Fruit fly (Drosophila melanogaster) whole organism, embryonic: ENCODE data around the gene MSAmiP.

Source experiments
- Ada2b ChIP-seq: fragments of 200-800 bp; sonication (Bioruptor generic); IDR thresholded peaks from 2 replicates; pipeline ENCODE4 v1.3.6; 2022; ENCODE audit warnings: missing biosample characterization, missing genetic modification characterization
- C15 ChIP-seq: fragments of 200-800 bp; sonication (Bioruptor generic); IDR thresholded peaks from 3 replicates; pipeline ENCODE4 v1.3.6; 2022; ENCODE audit warnings: missing biosample characterization, missing genetic modification characterization
- CG10431 ChIP-seq: fragments of 200-800 bp; sonication (Bioruptor generic); optimal IDR thresholded peaks from 3 replicates; lab custom pipeline; 2018; ENCODE audit warnings: missing biosample characterization, mild to moderate bottlenecking, missing genetic modification characterization
- CG11560 ChIP-seq: fragments of 200-800 bp; sonication (Bioruptor generic); IDR thresholded peaks from 3 replicates; pipeline ENCODE4 v1.3.6; 2022; ENCODE audit warnings: missing biosample characterization, missing genetic modification characterization
- CG13123 ChIP-seq: fragments of 200-800 bp; sonication (Bioruptor generic); optimal IDR thresholded peaks from 2 replicates; lab custom pipeline; 2016; ENCODE audit warnings: missing biosample characterization, missing genetic modification characterization
- CG14860 ChIP-seq: fragments of 200-800 bp; sonication (Bioruptor generic); IDR thresholded peaks from 3 replicates; pipeline ENCODE4 v1.3.6; 2022; ENCODE audit warnings: missing biosample characterization, missing genetic modification characterization; ENCODE audit not compliant: partially characterized antibody
- CG1603 ChIP-seq: fragments of 200-800 bp; sonication (Bioruptor generic); optimal IDR thresholded peaks from 2 replicates; lab custom pipeline; 2019; ENCODE audit warnings: missing biosample characterization, mild to moderate bottlenecking, missing genetic modification characterization, moderate library complexity
- CG17186 ChIP-seq: fragments of 200-800 bp; sonication (Bioruptor generic); optimal IDR thresholded peaks from 3 replicates; lab custom pipeline; 2017; ENCODE audit warnings: missing biosample characterization, missing genetic modification reagents, missing genetic modification characterization
- CG17328 ChIP-seq: fragments of 200-800 bp; sonication (Bioruptor generic); IDR thresholded peaks from 2 replicates; pipeline ENCODE4 v1.3.6; 2022; ENCODE audit warnings: missing biosample characterization, missing genetic modification characterization
- CG30431 ChIP-seq: fragments of 200-800 bp; sonication (Bioruptor generic); optimal IDR thresholded peaks from 2 replicates; lab custom pipeline; 2017; ENCODE audit warnings: missing biosample characterization, missing genetic modification characterization
- CG4854 ChIP-seq: fragments of 200-800 bp; sonication (Bioruptor generic); optimal IDR thresholded peaks from 2 replicates; lab custom pipeline; 2016; ENCODE audit warnings: missing biosample characterization, missing genetic modification characterization, inconsistent platforms
- CG6689 ChIP-seq: fragments of 200-800 bp; sonication (Bioruptor generic); IDR thresholded peaks from 2 replicates; pipeline ENCODE4 v1.3.6; 2022; ENCODE audit warnings: missing biosample characterization, missing genetic modification characterization
- CG9932 ChIP-seq: fragments of 200-800 bp; sonication (Bioruptor generic); IDR thresholded peaks from 2 replicates; pipeline ENCODE4 v1.3.6; 2022; ENCODE audit warnings: missing biosample characterization, missing genetic modification characterization
- D19A ChIP-seq: fragments of 200-800 bp; optimal IDR thresholded peaks from 3 replicates; lab custom pipeline; 2019; ENCODE audit warnings: missing biosample characterization, mild to moderate bottlenecking, missing genetic modification characterization, moderate library complexity
- Dbx ChIP-seq: fragments of 200-800 bp; sonication (Bioruptor generic); IDR thresholded peaks from 3 replicates; pipeline ENCODE4 v1.3.6; 2022; ENCODE audit warnings: missing biosample characterization, missing genetic modification characterization
- Ets65A ChIP-seq: fragments of 200-800 bp; sonication (Bioruptor generic); peaks from one replicate; lab custom pipeline; 2016; ENCODE audit warnings: missing biosample characterization, missing genetic modification characterization
- Fer2 ChIP-seq: fragments of 200-800 bp; sonication (Bioruptor generic); optimal IDR thresholded peaks from 2 replicates; lab custom pipeline; 2018; ENCODE audit warnings: missing biosample characterization, mild to moderate bottlenecking, missing genetic modification characterization, moderate library complexity
- Hsf ChIP-seq: fragments of 200-800 bp; sonication (Bioruptor generic); optimal IDR thresholded peaks from 3 replicates; lab custom pipeline; 2016; ENCODE audit warnings: missing biosample characterization, missing genetic modification characterization
- Mad ChIP-seq: fragments of 200-800 bp; sonication (Bioruptor generic); optimal IDR thresholded peaks from 2 replicates; lab custom pipeline; 2016; ENCODE audit warnings: missing biosample characterization, missing genetic modification characterization
- Med ChIP-seq: fragments of 200-800 bp; sonication (Bioruptor generic); peaks from one replicate; lab custom pipeline; 2016; ENCODE audit warnings: missing biosample characterization, missing genetic modification characterization, mild to moderate bottlenecking, inconsistent platforms, moderate library complexity
- Mes4 ChIP-seq: fragments of 200-800 bp; sonication (Bioruptor generic); optimal IDR thresholded peaks from 2 replicates; lab custom pipeline; 2016; ENCODE audit warnings: missing biosample characterization, missing genetic modification characterization
- Mrtf ChIP-seq: fragments of 200-800 bp; sonication (Bioruptor generic); IDR thresholded peaks from 3 replicates; pipeline ENCODE4 v1.3.6; 2022; ENCODE audit warnings: missing biosample characterization, missing genetic modification characterization
- NFAT ChIP-seq: fragments of 200-800 bp; sonication (Bioruptor generic); IDR thresholded peaks from 2 replicates; pipeline ENCODE4 v1.3.6; 2022; ENCODE audit warnings: missing biosample characterization, missing genetic modification characterization
- Nf-YA ChIP-seq: fragments of 200-800 bp; sonication (Bioruptor generic); IDR thresholded peaks from 2 replicates; pipeline ENCODE4 v1.3.6; 2022; ENCODE audit warnings: missing biosample characterization, missing genetic modification characterization
- Nf-YB ChIP-seq: fragments of 200-800 bp; sonication (Bioruptor generic); optimal IDR thresholded peaks from 3 replicates; lab custom pipeline; 2019; ENCODE audit warnings: missing biosample characterization, mild to moderate bottlenecking, missing genetic modification characterization, moderate library complexity
- NfI ChIP-seq: fragments of 200-800 bp; sonication (Bioruptor generic); optimal IDR thresholded peaks from 3 replicates; lab custom pipeline; 2018; ENCODE audit warnings: missing biosample characterization, mild to moderate bottlenecking, missing genetic modification characterization, moderate library complexity
- Opbp ChIP-seq: fragments of 200-800 bp; sonication (Bioruptor generic); IDR thresholded peaks from 3 replicates; pipeline ENCODE4 v1.3.6; 2022; ENCODE audit warnings: missing biosample characterization, missing genetic modification characterization; ENCODE audit not compliant: partially characterized antibody
- Optix ChIP-seq: fragments of 200-800 bp; sonication (Bioruptor generic); IDR thresholded peaks from 3 replicates; pipeline ENCODE4 v1.3.6; 2022; ENCODE audit warnings: missing biosample characterization, missing genetic modification characterization
- Rfx ChIP-seq: fragments of 200-800 bp; sonication (Bioruptor generic); IDR thresholded peaks from 2 replicates; pipeline ENCODE4 v1.3.6; 2022; ENCODE audit warnings: missing biosample characterization, missing genetic modification characterization
- Xrp1 ChIP-seq: fragments of 200-800 bp; sonication (Bioruptor generic); IDR thresholded peaks from 2 replicates; pipeline ENCODE4 v1.3.6; 2022; ENCODE audit warnings: missing biosample characterization, missing genetic modification characterization
- abd-A ChIP-seq: fragments of 200-800 bp; sonication (Bioruptor generic); optimal IDR thresholded peaks from 3 replicates; lab custom pipeline; 2019; ENCODE audit warnings: missing biosample characterization, mild to moderate bottlenecking, missing genetic modification characterization, moderate library complexity
- ase ChIP-seq: fragments of 200-800 bp; sonication (Bioruptor generic); IDR thresholded peaks from 3 replicates; pipeline ENCODE4 v1.3.6; 2022; ENCODE audit warnings: missing biosample characterization, missing genetic modification characterization
- bowl ChIP-seq: fragments of 200-800 bp; sonication (Bioruptor generic); IDR thresholded peaks from 2 replicates; pipeline ENCODE4 v1.3.6; 2022; ENCODE audit warnings: missing biosample characterization, missing genetic modification characterization
- ci ChIP-seq: fragments of 200-800 bp; sonication (Bioruptor generic); IDR thresholded peaks from 3 replicates; pipeline ENCODE4 v1.3.6; 2022; ENCODE audit warnings: missing biosample characterization, missing genetic modification characterization
- danr ChIP-seq: fragments of 200-800 bp; sonication (Bioruptor generic); IDR thresholded peaks from 2 replicates; pipeline ENCODE4 v1.3.6; 2022; ENCODE audit warnings: missing biosample characterization, missing genetic modification characterization
- en ChIP-seq: fragments of 200-800 bp; sonication (Bioruptor generic); optimal IDR thresholded peaks from 2 replicates; lab custom pipeline; 2016; ENCODE audit warnings: missing biosample characterization, missing genetic modification characterization
- eve ChIP-seq, 2 experiments: fragments of >200 bp; optimal IDR thresholded peaks; 2 replicates each; lab custom pipeline; 2017; ENCODE audit warnings: missing biosample characterization in 2 of 2, missing genetic modification characterization in 2 of 2
- exex ChIP-seq: fragments of 200-800 bp; sonication (Bioruptor generic); optimal IDR thresholded peaks from 4 replicates; lab custom pipeline; 2018; ENCODE audit warnings: missing biosample characterization, mild to moderate bottlenecking, missing genetic modification characterization, moderate library complexity
- grn ChIP-seq: fragments of 200-800 bp; sonication (Bioruptor generic); optimal IDR thresholded peaks from 3 replicates; lab custom pipeline; 2017; ENCODE audit warnings: missing biosample characterization, missing genetic modification characterization
- jigr1 ChIP-seq: fragments of 200-800 bp; sonication (Bioruptor generic); IDR thresholded peaks from 3 replicates; pipeline ENCODE4 v1.3.6; 2022; ENCODE audit warnings: missing biosample characterization, missing genetic modification characterization
- lov ChIP-seq, 2 experiments: fragments of 200-800 bp in 1 of 2; fragments of >200 bp in 1 of 2; sonication (Bioruptor generic) in 1 of 2; IDR thresholded peaks in 1 of 2; optimal IDR thresholded peaks in 1 of 2; 2 replicates in 1 of 2; 3 replicates in 1 of 2; pipeline versions ENCODE4 v1.3.6 to Lab custom; 2017 to 2022; ENCODE audit warnings: missing biosample characterization in 1 of 2, missing genetic modification characterization in 1 of 2
- luna ChIP-seq: fragments of 200-800 bp; sonication (Bioruptor generic); optimal IDR thresholded peaks from 2 replicates; lab custom pipeline; 2016; ENCODE audit warnings: missing biosample characterization, missing genetic modification characterization
- onecut ChIP-seq: fragments of 200-800 bp; sonication (Bioruptor generic); IDR thresholded peaks from 2 replicates; pipeline ENCODE4 v1.3.6; 2022; ENCODE audit warnings: missing biosample characterization, missing genetic modification characterization
- otp ChIP-seq: fragments of 200-800 bp; sonication (Bioruptor generic); IDR thresholded peaks from 3 replicates; pipeline ENCODE4, ENCODE4 v1.3.6; 2022; ENCODE audit warnings: missing biosample characterization, missing genetic modification characterization
- p53 ChIP-seq: fragments of 200-800 bp; sonication (Bioruptor generic); optimal IDR thresholded peaks from 2 replicates; lab custom pipeline; 2016; ENCODE audit warnings: missing biosample characterization, missing genetic modification characterization
- pfk ChIP-seq: fragments of 200-800 bp; sonication (Bioruptor generic); optimal IDR thresholded peaks from 2 replicates; lab custom pipeline; 2018; ENCODE audit warnings: missing biosample characterization, mild to moderate bottlenecking, missing genetic modification characterization, moderate library complexity
- slou ChIP-seq: fragments of 200-800 bp; sonication (Bioruptor generic); optimal IDR thresholded peaks from 3 replicates; lab custom pipeline; 2016; ENCODE audit warnings: missing biosample characterization, missing genetic modification characterization
- vvl ChIP-seq: fragments of 200-800 bp; sonication (Bioruptor generic); IDR thresholded peaks from 2 replicates; pipeline ENCODE4 v1.3.6; 2022; ENCODE audit warnings: missing biosample characterization, missing genetic modification characterization

Gene MSAmiP

dm6 chr3R:16783148-16783708, 112.9 kb downstream of the MSAmiP start (continued):
- TF ChIP-seq slou: no peak
- TF ChIP-seq Ets65A (GFP tag; lab: Kevin White, UChicago): peak; percentile 66

dm6 chr3R:16782401-16782800, 113.7 kb downstream of the MSAmiP start:
- TF ChIP-seq vvl (GFP tag; lab: Robert Waterston, UW) (peak; percentile 37; the same call in 1 of the 2 replicates), otp (GFP tag; lab: Robert Waterston, UW) (peak; percentile 26; the same call in 1 of the 3 replicates), ase (0 out of 3 replicates have a peak, but pooled peaks have one; percentile 10), Xrp1 (GFP tag; lab: Robert Waterston, UW) (0 out of 2 replicates have a peak, but pooled peaks have one; percentile 14), NfI (GFP tag; lab: Kevin White, UChicago) (no peak), grn (GFP tag; lab: Kevin White, UChicago) (no peak), CG14860 (0 out of 3 replicates have a peak, but pooled peaks have one; percentile 37), Dbx (GFP tag; lab: Robert Waterston, UW) (no peak), CG30431 (no peak), bowl (GFP tag; lab: Robert Waterston, UW) (no peak), en (no peak), Mes4 (no peak), NFAT (GFP tag; lab: Robert Waterston, UW) (0 out of 2 replicates have a peak, but pooled peaks have one; percentile 27), Opbp (GFP tag; lab: Robert Waterston, UW) (0 out of 3 replicates have a peak, but pooled peaks have one; percentile 17), C15 (GFP tag; lab: Robert Waterston, UW) (0 out of 3 replicates have a peak, but pooled peaks have one; percentile 12), CG6689 (GFP tag; lab: Robert Waterston, UW) (0 out of 2 replicates have a peak, but pooled peaks have one; percentile 21), CG17186 (GFP tag; lab: Kevin White, UChicago) (no peak), Hsf (GFP tag; lab: Kevin White, UChicago) (no peak), CG1603 (peak; percentile 7), pfk (peak; percentile 85), exex (no peak), CG4854 (no peak), CG17328 (GFP tag; lab: Robert Waterston, UW) (0 out of 2 replicates have a peak, but pooled peaks have one; percentile 19), jigr1 (GFP tag; lab: Robert Waterston, UW) (no peak), ci (GFP tag; lab: Robert Waterston, UW) (peak; percentile 57; the same call in 2 of the 3 replicates), lov (optimal IDR thresholded peaks at IDR 0.05; lab: Kevin White, UChicago) (no peak), lov (GFP tag; IDR thresholded peaks at IDR 0.05; lab: Robert Waterston, UW) (peak; percentile 69; the same call in 1 of the 3 replicates), onecut (GFP tag; lab: Robert Waterston, UW) (0 out of 2 replicates have a peak, but pooled peaks have one; percentile 11), CG9932 (GFP tag; lab: Robert Waterston, UW) (0 out of 2 replicates have a peak, but pooled peaks have one; percentile 5), Mad (no peak), luna (GFP tag; lab: Kevin White, UChicago) (no peak), Med (GFP tag; lab: Kevin White, UChicago) (peak; percentile 56), CG11560 (tag; lab: Robert Waterston, UW) (0 out of 3 replicates have a peak, but pooled peaks have one; percentile 11), Ada2b (GFP tag; lab: Robert Waterston, UW) (no peak), D19A (peak; percentile 5), CG13123 (GFP tag; lab: Kevin White, UChicago) (no peak), Fer2 (no peak), Mrtf (GFP tag; lab: Robert Waterston, UW) (peak; percentile 9; the same call in 1 of the 3 replicates), Nf-YB (peak; percentile 7), Rfx (GFP tag; lab: Robert Waterston, UW) (peak; percentile 19; the same call in 1 of the 2 replicates), CG10431 (GFP tag; lab: Kevin White, UChicago) (peak; percentile 24), danr (no peak), Optix (peak; percentile 33; the same call in 1 of the 3 replicates), Nf-YA (0 out of 2 replicates have a peak, but pooled peaks have one; percentile 19), abd-A (tag; lab: Kevin White, UChicago) (peak; percentile 86), eve (GFP tag; optimal IDR thresholded peaks at IDR 0.05; lab: Kevin White, UChicago) (no peak), p53 (GFP tag; lab: Kevin White, UChicago) (no peak)
